Fruit fly (Drosophila melanogaster): ENCODE data around the gene CG13051.

- TF ChIP-seq sv (GFP tag; optimal IDR thresholded peaks at IDR 0.05) (no peak), Dif (GFP tag; optimal IDR thresholded peaks at IDR 0.05; ENCODE audit: partially characterized antibody) (no peak), CG9705 (GFP tag; optimal IDR thresholded peaks at IDR 0.05) (no peak), h (GFP tag; optimal IDR thresholded peaks at IDR 0.05) (no peak), N (GFP tag; optimal IDR thresholded peaks at IDR 0.05) (no peak), sage (GFP tag; optimal IDR thresholded peaks at IDR 0.05) (no peak), br (GFP tag; optimal IDR thresholded peaks at IDR 0.05) (no peak), Myc (optimal IDR thresholded peaks at IDR 0.05) (no peak), lola (GFP tag; optimal IDR thresholded peaks at IDR 0.05) (no peak), jim (GFP tag; optimal IDR thresholded peaks at IDR 0.05) (no peak), Dfd (GFP tag; optimal IDR thresholded peaks at IDR 0.05) (no peak), Jra (GFP tag; optimal IDR thresholded peaks at IDR 0.05) (no peak), Hr83 (GFP tag; optimal IDR thresholded peaks at IDR 0.05; ENCODE audit: poor library complexity, severe bottlenecking) (no peak)
Measured at dm6 chr3L:16221278-16221677, 43.6 kb downstream of the CG13051 start.
